Worm (Caenorhabditis elegans): Measurements from ENCODE around the gene Y70C5C.1.

ce11 chrV:16733681-16734080 is 33.7 kb downstream of the Y70C5C.1 start, which contains the start of gene T25E12.16:
- TF ChIP-seq ceh-82 (tag; optimal IDR thresholded peaks at IDR 0.05) (no peak), unc-39 (tag; optimal IDR thresholded peaks at IDR 0.05) (no peak), zag-1 (tag; optimal IDR thresholded peaks at IDR 0.05) (no peak), daf-12 (tag; optimal IDR thresholded peaks at IDR 0.05) (no peak), nhr-76 (tag; optimal IDR thresholded peaks at IDR 0.05) (no peak), mdl-1 (tag; optimal IDR thresholded peaks at IDR 0.05) (no peak), egl-27 (tag; optimal IDR thresholded peaks at IDR 0.05) (no peak), skn-1 (tag; optimal IDR thresholded peaks at IDR 0.05) (no peak)

Data from whole organism, L3 larva.